Fruit fly (Drosophila melanogaster): Measurements from ENCODE around the gene Taf9.

Gene Taf9

DNA sequence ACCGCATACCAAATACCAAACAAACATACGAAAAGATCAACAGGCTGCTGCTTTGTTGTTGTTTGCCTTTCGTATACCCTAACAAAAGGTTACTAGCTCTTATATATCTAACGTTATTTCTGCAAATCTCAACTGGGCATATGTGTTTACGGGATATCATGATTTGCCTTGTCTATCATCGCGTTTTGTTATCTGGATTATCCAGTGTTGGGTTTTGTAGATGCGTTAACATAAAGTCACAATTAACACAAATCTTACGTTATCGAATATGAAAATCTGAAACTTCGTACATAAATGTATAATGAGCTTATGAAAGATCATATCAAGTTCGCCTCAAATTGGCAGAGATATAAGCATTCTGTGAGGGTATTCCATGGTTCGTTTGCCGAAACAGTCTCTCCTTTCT, 11.7 kb upstream of the Taf9 start (continued):
- TF ChIP-seq sens (GFP tag) (peak; percentile 88), CG6689 (GFP tag; IDR thresholded peaks at IDR 0.05) (no peak), CG12299 (tag; optimal IDR thresholded peaks at IDR 0.05) (no peak), Ets65A (GFP tag) (peak; percentile 55), Elba2 (GFP tag; optimal IDR thresholded peaks at IDR 0.05) (no peak), Xbp1 (GFP tag; optimal IDR thresholded peaks at IDR 0.05) (peak; percentile 7), Abd-B (GFP tag; optimal IDR thresholded peaks at IDR 0.05) (no peak), D (optimal IDR thresholded peaks at IDR 0.05) (no peak), D (GFP tag; optimal IDR thresholded peaks at IDR 0.05) (no peak), CG31388 (GFP tag; optimal IDR thresholded peaks at IDR 0.05) (no peak), Vsx1 (GFP tag; optimal IDR thresholded peaks at IDR 0.05) (no peak), slp2 (GFP tag; optimal IDR thresholded peaks at IDR 0.05) (peak; percentile 15), HLH54F (GFP tag; optimal IDR thresholded peaks at IDR 0.05) (no peak), HLH3B (GFP tag; IDR thresholded peaks at IDR 0.05) (no peak), Dip2 (GFP tag; IDR thresholded peaks at IDR 0.05) (no peak), CG12071 (GFP tag; optimal IDR thresholded peaks at IDR 0.05) (no peak), Dip3 (GFP tag; optimal IDR thresholded peaks at IDR 0.05) (no peak), CG1602 (GFP tag; optimal IDR thresholded peaks at IDR 0.05) (no peak), CG14050 (GFP tag; IDR thresholded peaks at IDR 0.05) (no peak), Sox102F (GFP tag; optimal IDR thresholded peaks at IDR 0.05) (peak; percentile 1), Mes4 (GFP tag; optimal IDR thresholded peaks at IDR 0.05) (peak; percentile 18), ems (GFP tag; optimal IDR thresholded peaks at IDR 0.05) (no peak), scrt (GFP tag; optimal IDR thresholded peaks at IDR 0.05) (no peak), fd102C (GFP tag; optimal IDR thresholded peaks at IDR 0.05) (no peak), cad (GFP tag; optimal IDR thresholded peaks at IDR 0.05) (no peak), TFAM (GFP tag; optimal IDR thresholded peaks at IDR 0.05) (no peak), wek (GFP tag; optimal IDR thresholded peaks at IDR 0.05) (no peak), cato (GFP tag; optimal IDR thresholded peaks at IDR 0.05; ENCODE audit: borderline replicate concordance) (no peak), mam (GFP tag; optimal IDR thresholded peaks at IDR 0.05) (no peak), danr (GFP tag; IDR thresholded peaks at IDR 0.05) (no peak), Gug (GFP tag; IDR thresholded peaks at IDR 0.05) (no peak), Scr (GFP tag; IDR thresholded peaks at IDR 0.05; ENCODE audit: partially characterized antibody) (no peak), CG1792 (GFP tag; optimal IDR thresholded peaks at IDR 0.05) (no peak), CG4328 (GFP tag; optimal IDR thresholded peaks at IDR 0.05) (no peak), da (GFP tag; optimal IDR thresholded peaks at IDR 0.05) (no peak), CG5953 (GFP tag; IDR thresholded peaks at IDR 0.05) (no peak), CG15696 (tag; optimal IDR thresholded peaks at IDR 0.05) (peak; percentile 64), CG11456 (GFP tag; IDR thresholded peaks at IDR 0.05) (no peak), CG2116 (GFP tag; optimal IDR thresholded peaks at IDR 0.05) (no peak), Rfx (GFP tag; IDR thresholded peaks at IDR 0.05) (no peak), fd3F (GFP tag; optimal IDR thresholded peaks at IDR 0.05) (no peak), emc (GFP tag; optimal IDR thresholded peaks at IDR 0.05) (no peak), Ets97D (GFP tag; optimal IDR thresholded peaks at IDR 0.05) (no peak), CG7987 (GFP tag; optimal IDR thresholded peaks at IDR 0.05) (no peak), CG11247 (GFP tag; IDR thresholded peaks at IDR 0.05) (no peak), gfzf (GFP tag; optimal IDR thresholded peaks at IDR 0.05) (no peak), Fer2 (tag; optimal IDR thresholded peaks at IDR 0.05) (no peak), CkIIα-i1 (GFP tag; IDR thresholded peaks at IDR 0.05) (no peak), ssp (GFP tag; IDR thresholded peaks at IDR 0.05) (no peak), CG4282 (GFP tag; optimal IDR thresholded peaks at IDR 0.05) (no peak), CG34422 (GFP tag; IDR thresholded peaks at IDR 0.05) (no peak), BtbVII (GFP tag; optimal IDR thresholded peaks at IDR 0.05) (no peak), CG11696 (GFP tag; IDR thresholded peaks at IDR 0.05) (no peak), CG2875 (GFP tag; optimal IDR thresholded peaks at IDR 0.05) (no peak)

All from whole organism, embryonic.